Fruit fly (Drosophila melanogaster) whole organism, embryonic: ENCODE measurements around the gene CG4615.

ENCODE experiments used
- ATbp ChIP-seq: fragments of 200-800 bp; sonication (Bioruptor generic); optimal IDR thresholded peaks from 2 replicates; lab custom pipeline; 2017; ENCODE audit warnings: missing biosample characterization, mild to moderate bottlenecking, missing genetic modification characterization, missing genetic modification reagents
- CG10654 ChIP-seq: fragments of 200-800 bp; sonication (Bioruptor generic); optimal IDR thresholded peaks from 2 replicates; lab custom pipeline; 2016; ENCODE audit warnings: missing biosample characterization, missing genetic modification characterization
- CG11456 ChIP-seq: fragments of 200-800 bp; sonication (Bioruptor generic); IDR thresholded peaks from 3 replicates; pipeline ENCODE4 v1.3.6; 2022; ENCODE audit warnings: missing biosample characterization, missing genetic modification characterization
- CG12299 ChIP-seq: fragments of 200-800 bp; sonication (Bioruptor generic); optimal IDR thresholded peaks from 2 replicates; lab custom pipeline; 2018; ENCODE audit warnings: missing biosample characterization, mild to moderate bottlenecking, missing genetic modification characterization
- CG1233 ChIP-seq: fragments of 200-800 bp; sonication (Bioruptor generic); optimal IDR thresholded peaks from 4 replicates; lab custom pipeline; 2018; ENCODE audit warnings: missing biosample characterization, mild to moderate bottlenecking, missing genetic modification characterization
- CG13287 ChIP-seq: fragments of 200-800 bp; sonication (Bioruptor generic); IDR thresholded peaks from 2 replicates; pipeline ENCODE4 v1.3.6; 2022; ENCODE audit warnings: missing biosample characterization, missing genetic modification characterization; ENCODE audit not compliant: partially characterized antibody
- CG13624 ChIP-seq: fragments of 200-800 bp; sonication (Bioruptor generic); optimal IDR thresholded peaks from 2 replicates; lab custom pipeline; 2016; ENCODE audit warnings: missing biosample characterization, missing genetic modification characterization
- CG15601 ChIP-seq: fragments of 200-800 bp; sonication (Bioruptor generic); optimal IDR thresholded peaks from 3 replicates; lab custom pipeline; 2019; ENCODE audit warnings: missing biosample characterization, mild to moderate bottlenecking, missing genetic modification characterization, moderate library complexity
- CG1603 ChIP-seq: fragments of 200-800 bp; sonication (Bioruptor generic); optimal IDR thresholded peaks from 2 replicates; lab custom pipeline; 2019; ENCODE audit warnings: missing biosample characterization, mild to moderate bottlenecking, missing genetic modification characterization, moderate library complexity
- CG17328 ChIP-seq: fragments of 200-800 bp; sonication (Bioruptor generic); IDR thresholded peaks from 2 replicates; pipeline ENCODE4 v1.3.6; 2022; ENCODE audit warnings: missing biosample characterization, missing genetic modification characterization
- CG17912 ChIP-seq: fragments of 200-800 bp; sonication (Bioruptor generic); optimal IDR thresholded peaks from 2 replicates; lab custom pipeline; 2018; ENCODE audit warnings: missing biosample characterization, mild to moderate bottlenecking, missing genetic modification characterization
- CG18764 ChIP-seq: fragments of 200-800 bp; sonication (Bioruptor generic); optimal IDR thresholded peaks from 3 replicates; lab custom pipeline; 2016; ENCODE audit warnings: missing biosample characterization, missing genetic modification characterization
- CG2129 ChIP-seq: fragments of 200-800 bp; sonication (Bioruptor generic); IDR thresholded peaks from 2 replicates; pipeline ENCODE4 v1.3.6; 2022; ENCODE audit warnings: missing biosample characterization, missing genetic modification characterization; ENCODE audit not compliant: partially characterized antibody
- CG4820 ChIP-seq: fragments of 200-800 bp; sonication (Bioruptor generic); optimal IDR thresholded peaks from 3 replicates; lab custom pipeline; 2016; ENCODE audit warnings: missing biosample characterization, missing genetic modification characterization
- CG7357 ChIP-seq: fragments of 200-800 bp; sonication (Bioruptor generic); IDR thresholded peaks from 3 replicates; pipeline ENCODE4 v1.3.6; 2022; ENCODE audit warnings: missing biosample characterization, missing genetic modification characterization
- CG8290 ChIP-seq, 3 experiments: fragments of 200-800 bp; sonication (Bioruptor generic); optimal IDR thresholded peaks; 2 replicates each; lab custom pipeline; 2016 to 2019; ENCODE audit warnings: missing biosample characterization in 3 of 3, missing genetic modification characterization in 3 of 3, mild to moderate bottlenecking in 2 of 3, moderate library complexity in 1 of 3
- CG9797 ChIP-seq: fragments of 200-800 bp; sonication (Bioruptor generic); optimal IDR thresholded peaks from 3 replicates; lab custom pipeline; 2018; ENCODE audit warnings: missing biosample characterization, mild to moderate bottlenecking, missing genetic modification characterization
- Dll ChIP-seq: fragments of 200-800 bp; sonication (Bioruptor generic); IDR thresholded peaks from 4 replicates; pipeline ENCODE4 v1.3.6; 2022; ENCODE audit warnings: missing biosample characterization, missing genetic modification characterization; ENCODE audit not compliant: partially characterized antibody
- E2f2 ChIP-seq: fragments of 200-800 bp; sonication (Bioruptor generic); IDR thresholded peaks from 2 replicates; pipeline ENCODE4 v1.3.6; 2022; ENCODE audit warnings: missing biosample characterization, missing genetic modification characterization
- Ets65A ChIP-seq: fragments of 200-800 bp; sonication (Bioruptor generic); peaks from one replicate; lab custom pipeline; 2016; ENCODE audit warnings: missing biosample characterization, missing genetic modification characterization
- Fer3 ChIP-seq: fragments of 200-800 bp; sonication (Bioruptor generic); optimal IDR thresholded peaks from 2 replicates; lab custom pipeline; 2018; ENCODE audit warnings: missing biosample characterization, mild to moderate bottlenecking, missing genetic modification characterization, moderate library complexity
- Lhr ChIP-seq: fragments of 200-800 bp; sonication (Bioruptor generic); optimal IDR thresholded peaks from 3 replicates; lab custom pipeline; 2017; ENCODE audit warnings: mild to moderate bottlenecking, missing biosample characterization, missing genetic modification reagents, missing genetic modification characterization
- NFAT ChIP-seq: fragments of 200-800 bp; sonication (Bioruptor generic); IDR thresholded peaks from 2 replicates; pipeline ENCODE4 v1.3.6; 2022; ENCODE audit warnings: missing biosample characterization, missing genetic modification characterization
- Scr ChIP-seq: fragments of 200-800 bp; sonication (Bioruptor generic); IDR thresholded peaks from 2 replicates; pipeline ENCODE4 v1.3.6; 2022; ENCODE audit warnings: missing biosample characterization, missing genetic modification characterization; ENCODE audit not compliant: partially characterized antibody
- Sox100B ChIP-seq: fragments of 200-800 bp; sonication (Bioruptor generic); optimal IDR thresholded peaks from 3 replicates; lab custom pipeline; 2018; ENCODE audit warnings: missing biosample characterization, mild to moderate bottlenecking, missing genetic modification characterization
- Sry-δ ChIP-seq: fragments of 200-800 bp; sonication (Bioruptor generic); optimal IDR thresholded peaks from 2 replicates; lab custom pipeline; 2016; ENCODE audit warnings: missing biosample characterization, missing genetic modification characterization
- Stat92E ChIP-seq, 3 experiments: fragments of >200 bp in 2 of 3; fragments of 200-800 bp in 1 of 3; sonication (Bioruptor generic) in 1 of 3; optimal IDR thresholded peaks; 2 replicates each; lab custom pipeline; 2017 to 2019; ENCODE audit warnings: missing biosample characterization in 3 of 3, missing genetic modification characterization in 3 of 3, mild to moderate bottlenecking in 1 of 3, moderate library complexity in 1 of 3
- ato ChIP-seq: fragments of 200-800 bp; sonication (Bioruptor generic); IDR thresholded peaks from 2 replicates; pipeline ENCODE4 v1.3.6; 2022; ENCODE audit warnings: missing biosample characterization, missing genetic modification characterization; ENCODE audit not compliant: partially characterized antibody
- az2 ChIP-seq: fragments of 200-800 bp; sonication (Bioruptor generic); optimal IDR thresholded peaks from 3 replicates; lab custom pipeline; 2016; ENCODE audit warnings: missing biosample characterization, missing genetic modification characterization
- chif ChIP-seq, 2 experiments: fragments of 200-800 bp; sonication (Bioruptor generic); optimal IDR thresholded peaks; 3 replicates each; lab custom pipeline; 2016; ENCODE audit warnings: missing biosample characterization in 2 of 2, missing genetic modification characterization in 2 of 2
- disco-r ChIP-seq: fragments of 200-800 bp; sonication (Bioruptor generic); optimal IDR thresholded peaks from 2 replicates; lab custom pipeline; 2016; ENCODE audit warnings: missing biosample characterization, missing genetic modification characterization
- dmrt99B ChIP-seq: fragments of 200-800 bp; sonication (Bioruptor generic); optimal IDR thresholded peaks from 2 replicates; lab custom pipeline; 2018; ENCODE audit warnings: missing biosample characterization, mild to moderate bottlenecking, missing genetic modification characterization, moderate library complexity
- fru ChIP-seq: fragments of >200 bp; optimal IDR thresholded peaks from 2 replicates; lab custom pipeline; 2017
- gce ChIP-seq: fragments of 200-800 bp; sonication (Bioruptor generic); IDR thresholded peaks from 3 replicates; pipeline ENCODE4 v1.3.6; 2022; ENCODE audit warnings: missing biosample characterization, missing genetic modification characterization
- gcm2 ChIP-seq: fragments of 200-800 bp; sonication (Bioruptor generic); optimal IDR thresholded peaks from 2 replicates; lab custom pipeline; 2016; ENCODE audit warnings: missing biosample characterization, missing genetic modification characterization
- hb ChIP-seq: fragments of 200-800 bp; sonication (Bioruptor generic); IDR thresholded peaks from 3 replicates; pipeline ENCODE4 v1.3.6; 2022; ENCODE audit warnings: missing biosample characterization, missing genetic modification characterization; ENCODE audit not compliant: partially characterized antibody
- lbe ChIP-seq: fragments of 200-800 bp; sonication (Bioruptor generic); optimal IDR thresholded peaks from 2 replicates; lab custom pipeline; 2016; ENCODE audit warnings: missing biosample characterization, mild to moderate bottlenecking, missing genetic modification characterization
- lmd ChIP-seq: fragments of 200-800 bp; sonication (Bioruptor generic); IDR thresholded peaks from 2 replicates; pipeline ENCODE4 v1.3.6; 2022; ENCODE audit warnings: missing biosample characterization, missing genetic modification characterization
- mirr ChIP-seq: fragments of 200-800 bp; sonication (Bioruptor generic); optimal IDR thresholded peaks from 3 replicates; lab custom pipeline; 2018; ENCODE audit warnings: missing biosample characterization, mild to moderate bottlenecking, missing genetic modification characterization
- nerfin-2 ChIP-seq: fragments of 200-800 bp; sonication (Bioruptor generic); IDR thresholded peaks from 2 replicates; pipeline ENCODE4 v1.3.6; 2022; ENCODE audit warnings: missing biosample characterization, missing genetic modification characterization; ENCODE audit not compliant: partially characterized antibody
- onecut ChIP-seq: fragments of 200-800 bp; sonication (Bioruptor generic); IDR thresholded peaks from 2 replicates; pipeline ENCODE4 v1.3.6; 2022; ENCODE audit warnings: missing biosample characterization, missing genetic modification characterization
- pita ChIP-seq: fragments of 200-800 bp; sonication (Bioruptor generic); optimal IDR thresholded peaks from 2 replicates; lab custom pipeline; 2017; ENCODE audit warnings: missing biosample characterization, mild to moderate bottlenecking, missing genetic modification characterization
- ranshi ChIP-seq: fragments of 200-800 bp; sonication (Bioruptor generic); IDR thresholded peaks from 2 replicates; pipeline ENCODE4 v1.3.6; 2022; ENCODE audit warnings: missing biosample characterization, missing genetic modification characterization
- sens ChIP-seq: fragments of 200-800 bp; sonication (Bioruptor generic); peaks from one replicate; lab custom pipeline; 2016; ENCODE audit warnings: missing biosample characterization, missing genetic modification characterization
- slbo ChIP-seq: fragments of 200-800 bp; sonication (Bioruptor generic); IDR thresholded peaks from 2 replicates; pipeline ENCODE4 v1.3.6; 2022; ENCODE audit warnings: missing biosample characterization, missing genetic modification characterization
- sna ChIP-seq: fragments of 200-800 bp; sonication (Bioruptor generic); IDR thresholded peaks from 2 replicates; pipeline ENCODE4 v1.3.6; 2022; ENCODE audit warnings: missing biosample characterization, missing genetic modification characterization; ENCODE audit not compliant: partially characterized antibody
- stwl ChIP-seq: fragments of 200-800 bp; sonication (Bioruptor generic); optimal IDR thresholded peaks from 3 replicates; lab custom pipeline; 2018; ENCODE audit warnings: missing biosample characterization, mild to moderate bottlenecking, missing genetic modification characterization, moderate library complexity
- tgo ChIP-seq: fragments of 200-800 bp; sonication (Bioruptor generic); IDR thresholded peaks from 3 replicates; pipeline ENCODE4 v1.3.6; 2022; ENCODE audit warnings: missing biosample characterization, missing genetic modification characterization
- tna ChIP-seq: fragments of 200-800 bp; sonication (Bioruptor generic); IDR thresholded peaks from 2 replicates; pipeline ENCODE4 v1.3.6; 2022; ENCODE audit warnings: missing biosample characterization, missing genetic modification characterization; ENCODE audit not compliant: partially characterized antibody

The CG4615 gene

dm6 chrX:7102013-7102520 lies at the start of gene CG4615:
CG4615 (minus strand) TSS chrX:7102300.
- TF ChIP-seq CG7357 (no peak), CG15601 (tag; lab: Kevin White, UChicago) (no peak), lbe (no peak), E2f2 (GFP tag; lab: Robert Waterston, UW) (peak; percentile 59), CG18764 (GFP tag; lab: Kevin White, UChicago) (no peak), mirr (GFP tag; lab: Kevin White, UChicago) (no peak), CG2129 (GFP tag; lab: Robert Waterston, UW) (peak; percentile 69), Sox100B (no peak), Ets65A (peak; percentile 60), ato (peak; percentile 82), az2 (GFP tag; lab: Kevin White, UChicago) (no peak), NFAT (GFP tag; lab: Robert Waterston, UW) (peak; percentile 76), CG17912 (GFP tag; lab: Kevin White, UChicago) (no peak), chif (GFP tag; optimal IDR thresholded peaks at IDR 0.05; lab: Kevin White, UChicago) (no peak), Sry-δ (peak; percentile 87), CG10654 (no peak), CG12299 (tag; lab: Kevin White, UChicago) (no peak), nerfin-2 (GFP tag; lab: Robert Waterston, UW) (peak; percentile 67), CG4820 (GFP tag; lab: Kevin White, UChicago) (no peak), disco-r (GFP tag; lab: Kevin White, UChicago) (no peak), tgo (peak; percentile 16; the same call in 1 of the 3 replicates), dmrt99B (no peak), sna (GFP tag; lab: Robert Waterston, UW) (peak; percentile 80), hb (GFP tag; lab: Robert Waterston, UW) (peak; percentile 68), CG11456 (peak; percentile 77), Fer3 (tag; lab: Kevin White, UChicago) (peak; percentile 2), CG13287 (peak; percentile 92), CG1603 (tag; lab: Kevin White, UChicago) (peak; percentile 25), CG9797 (peak; percentile 15), gcm2 (no peak), CG8290 (GFP tag; optimal IDR thresholded peaks at IDR 0.05; lab: Kevin White, UChicago) (no peak), CG8290 (tag; optimal IDR thresholded peaks at IDR 0.05; lab: Kevin White, UChicago) (peak in 1 of 2 experiments; percentile 53), stwl (tag; lab: Kevin White, UChicago) (peak; percentile 35), pita (GFP tag; lab: Kevin White, UChicago) (no peak), CG17328 (GFP tag; lab: Robert Waterston, UW) (peak; percentile 30), Lhr (GFP tag; lab: Kevin White, UChicago) (no peak), ATbp (GFP tag; lab: Kevin White, UChicago) (no peak), slbo (GFP tag; lab: Robert Waterston, UW) (peak; percentile 75), gce (GFP tag; lab: Robert Waterston, UW) (no peak), ranshi (GFP tag; lab: Robert Waterston, UW) (0 out of 2 replicates have a peak, but pooled peaks have one; percentile 26), Dll (GFP tag; lab: Robert Waterston, UW) (peak; percentile 89), fru (no peak), CG13624 (GFP tag; lab: Kevin White, UChicago) (no peak), onecut (peak; percentile 3; the same call in 1 of the 2 replicates), CG1233 (GFP tag; lab: Kevin White, UChicago) (no peak), Scr (peak; percentile 89), sens (GFP tag; lab: Kevin White, UChicago) (peak; percentile 24), tna (peak; percentile 83), lmd (peak; percentile 36; the same call in 1 of the 2 replicates), Stat92E (GFP tag; optimal IDR thresholded peaks at IDR 0.05; lab: Kevin White, UChicago) (no peak)
